Fruit fly (Drosophila melanogaster): ENCODE measurements around the gene CG42828.

dm6 chr3R:23374290-23374689 lies 787 bp downstream of the CG42828 start:
- TF ChIP-seq gl (tag; optimal IDR thresholded peaks at IDR 0.05) (peak; percentile 46), CG15710 (tag; optimal IDR thresholded peaks at IDR 0.05) (peak; percentile 10)
